Fruit fly (Drosophila melanogaster) whole organism, embryonic: ENCODE results near the gene CG13021.

Experiments used
- Atf6 ChIP-seq: fragments of 200-800 bp; sonication (Bioruptor generic); IDR thresholded peaks from 2 replicates; pipeline ENCODE4 v1.3.6; 2022; ENCODE audit warnings: missing biosample characterization, missing genetic modification characterization
- B-H2 ChIP-seq: fragments of 200-800 bp; sonication (Bioruptor generic); optimal IDR thresholded peaks from 2 replicates; lab custom pipeline; 2018; ENCODE audit warnings: missing biosample characterization, mild to moderate bottlenecking, missing genetic modification characterization
- CG10147 ChIP-seq: fragments of 200-800 bp; sonication (Bioruptor generic); optimal IDR thresholded peaks from 2 replicates; lab custom pipeline; 2019; ENCODE audit warnings: missing biosample characterization, mild to moderate bottlenecking, missing genetic modification characterization, moderate library complexity
- CG11695 ChIP-seq: fragments of 200-800 bp; sonication (Bioruptor generic); IDR thresholded peaks from 3 replicates; pipeline ENCODE4 v1.3.6; 2022; ENCODE audit warnings: missing biosample characterization, missing genetic modification characterization
- CG12155 ChIP-seq: fragments of 200-800 bp; sonication (Bioruptor generic); optimal IDR thresholded peaks from 3 replicates; lab custom pipeline; 2016; ENCODE audit warnings: missing biosample characterization, missing genetic modification characterization
- CG12236 ChIP-seq: fragments of 200-800 bp; sonication (Bioruptor generic); optimal IDR thresholded peaks from 2 replicates; lab custom pipeline; 2016; ENCODE audit warnings: missing biosample characterization, missing genetic modification characterization
- CG12299 ChIP-seq: fragments of 200-800 bp; sonication (Bioruptor generic); optimal IDR thresholded peaks from 2 replicates; lab custom pipeline; 2018; ENCODE audit warnings: missing biosample characterization, mild to moderate bottlenecking, missing genetic modification characterization
- CG14014 ChIP-seq: fragments of 200-800 bp; sonication (Bioruptor generic); IDR thresholded peaks from 2 replicates; pipeline ENCODE4 v1.3.6; 2022; ENCODE audit warnings: missing biosample characterization, missing genetic modification characterization
- CG14965 ChIP-seq: fragments of 200-800 bp; sonication (Bioruptor generic); optimal IDR thresholded peaks from 2 replicates; lab custom pipeline; 2016; ENCODE audit warnings: missing biosample characterization, missing genetic modification characterization, borderline replicate concordance
- CG18619 ChIP-seq: fragments of 200-800 bp; sonication (Bioruptor generic); optimal IDR thresholded peaks from 3 replicates; lab custom pipeline; 2017; ENCODE audit warnings: missing biosample characterization, mild to moderate bottlenecking, missing genetic modification characterization
- CG2712 ChIP-seq: fragments of 200-800 bp; optimal IDR thresholded peaks from 3 replicates; lab custom pipeline; 2019; ENCODE audit warnings: missing biosample characterization, mild to moderate bottlenecking, missing genetic modification characterization, moderate library complexity
- CG32767 ChIP-seq: fragments of 200-800 bp; sonication (Bioruptor generic); IDR thresholded peaks from 2 replicates; pipeline ENCODE4 v1.3.6; 2022; ENCODE audit warnings: missing biosample characterization, missing genetic modification characterization
- CG33213 ChIP-seq: fragments of 200-800 bp; sonication (Bioruptor generic); optimal IDR thresholded peaks from 3 replicates; lab custom pipeline; 2016; ENCODE audit warnings: missing biosample characterization, missing genetic modification characterization
- CG33557 ChIP-seq: fragments of 200-800 bp; sonication (Bioruptor generic); optimal IDR thresholded peaks from 2 replicates; lab custom pipeline; 2019; ENCODE audit warnings: missing biosample characterization, mild to moderate bottlenecking, missing genetic modification characterization, moderate library complexity
- CG4424 ChIP-seq: fragments of 200-800 bp; sonication (Bioruptor generic); optimal IDR thresholded peaks from 3 replicates; lab custom pipeline; 2016; ENCODE audit warnings: missing biosample characterization, missing genetic modification characterization
- CG7928 ChIP-seq: fragments of 200-800 bp; sonication (Bioruptor generic); optimal IDR thresholded peaks from 2 replicates; lab custom pipeline; 2017; ENCODE audit warnings: missing biosample characterization, mild to moderate bottlenecking, missing genetic modification characterization
- CG8924 ChIP-seq: fragments of 200-800 bp; optimal IDR thresholded peaks from 3 replicates; lab custom pipeline; 2019; ENCODE audit warnings: missing biosample characterization, mild to moderate bottlenecking, missing genetic modification characterization, moderate library complexity
- CG9609 ChIP-seq: fragments of 200-800 bp; sonication (Bioruptor generic); optimal IDR thresholded peaks from 3 replicates; lab custom pipeline; 2016; ENCODE audit warnings: missing biosample characterization, missing genetic modification characterization
- CoRest ChIP-seq: fragments of 200-800 bp; sonication (Bioruptor generic); optimal IDR thresholded peaks from 3 replicates; lab custom pipeline; 2018; ENCODE audit warnings: missing biosample characterization, mild to moderate bottlenecking, missing genetic modification characterization, moderate library complexity
- D ChIP-seq, 2 experiments: fragments of 200-800 bp in 1 of 2; fragments of >200 bp in 1 of 2; sonication (Bioruptor generic) in 1 of 2; optimal IDR thresholded peaks; 2 replicates in 1 of 2; 3 replicates in 1 of 2; lab custom pipeline; 2017; ENCODE audit warnings: mild to moderate bottlenecking in 1 of 2, missing biosample characterization in 1 of 2, missing genetic modification characterization in 1 of 2, missing genetic modification reagents in 1 of 2
- Dp ChIP-seq: fragments of 200-800 bp; sonication (Bioruptor generic); optimal IDR thresholded peaks from 2 replicates; lab custom pipeline; 2018; ENCODE audit warnings: missing biosample characterization, mild to moderate bottlenecking, missing genetic modification characterization, moderate library complexity
- Ets65A ChIP-seq: fragments of 200-800 bp; sonication (Bioruptor generic); peaks from one replicate; lab custom pipeline; 2016; ENCODE audit warnings: missing biosample characterization, missing genetic modification characterization
- H2.0 ChIP-seq: fragments of 200-800 bp; sonication (Bioruptor generic); IDR thresholded peaks from 2 replicates; pipeline ENCODE4 v1.3.6; 2022; ENCODE audit warnings: missing biosample characterization, missing genetic modification characterization
- HLH54F ChIP-seq: fragments of 200-800 bp; sonication (Bioruptor generic); optimal IDR thresholded peaks from 3 replicates; lab custom pipeline; 2016; ENCODE audit warnings: missing biosample characterization, missing genetic modification characterization
- HLHmδ ChIP-seq: fragments of 200-800 bp; sonication (Bioruptor generic); optimal IDR thresholded peaks from 2 replicates; lab custom pipeline; 2018; ENCODE audit warnings: missing biosample characterization, mild to moderate bottlenecking, missing genetic modification characterization, moderate library complexity
- Hr39 ChIP-seq: fragments of >200 bp; optimal IDR thresholded peaks from 2 replicates; lab custom pipeline; 2017
- Hr78 ChIP-seq, 2 experiments: fragments of 200-800 bp in 1 of 2; fragments of >200 bp in 1 of 2; sonication (Bioruptor generic) in 1 of 2; optimal IDR thresholded peaks; 2 replicates each; lab custom pipeline; 2017 to 2019; ENCODE audit warnings: missing biosample characterization in 2 of 2, missing genetic modification characterization in 2 of 2, mild to moderate bottlenecking in 1 of 2, moderate library complexity in 1 of 2
- Scr ChIP-seq: fragments of 200-800 bp; sonication (Bioruptor generic); IDR thresholded peaks from 2 replicates; pipeline ENCODE4 v1.3.6; 2022; ENCODE audit warnings: missing biosample characterization, missing genetic modification characterization; ENCODE audit not compliant: partially characterized antibody
- Sin3A ChIP-seq: fragments of >200 bp; optimal IDR thresholded peaks from 2 replicates; lab custom pipeline; 2018
- bsh ChIP-seq, 2 experiments: fragments of 200-800 bp; sonication (Bioruptor generic); optimal IDR thresholded peaks; 2 replicates each; lab custom pipeline; 2017 to 2018; ENCODE audit warnings: mild to moderate bottlenecking in 2 of 2, missing biosample characterization in 2 of 2, missing genetic modification characterization in 2 of 2, moderate library complexity in 1 of 2
- cad ChIP-seq: fragments of >200 bp; optimal IDR thresholded peaks from 2 replicates; lab custom pipeline; 2017; ENCODE audit warnings: missing biosample characterization, missing genetic modification characterization
- danr ChIP-seq: fragments of 200-800 bp; sonication (Bioruptor generic); IDR thresholded peaks from 2 replicates; pipeline ENCODE4 v1.3.6; 2022; ENCODE audit warnings: missing biosample characterization, missing genetic modification characterization
- dpn ChIP-seq, 2 experiments: fragments of 200-800 bp; sonication (Bioruptor generic); optimal IDR thresholded peaks; 3 replicates each; lab custom pipeline; 2016; ENCODE audit warnings: missing biosample characterization in 2 of 2, missing genetic modification characterization in 2 of 2
- exex ChIP-seq: fragments of 200-800 bp; sonication (Bioruptor generic); optimal IDR thresholded peaks from 4 replicates; lab custom pipeline; 2018; ENCODE audit warnings: missing biosample characterization, mild to moderate bottlenecking, missing genetic modification characterization, moderate library complexity
- fd102C ChIP-seq: fragments of 200-800 bp; sonication (Bioruptor generic); optimal IDR thresholded peaks from 2 replicates; lab custom pipeline; 2018; ENCODE audit warnings: missing biosample characterization, mild to moderate bottlenecking, missing genetic modification characterization, moderate library complexity
- gem ChIP-seq: fragments of 200-800 bp; sonication (Bioruptor generic); optimal IDR thresholded peaks from 2 replicates; lab custom pipeline; 2019; ENCODE audit warnings: missing biosample characterization, mild to moderate bottlenecking, missing genetic modification characterization, moderate library complexity
- jing ChIP-seq: fragments of 200-800 bp; sonication (Bioruptor generic); optimal IDR thresholded peaks from 2 replicates; lab custom pipeline; 2018; ENCODE audit warnings: missing biosample characterization, mild to moderate bottlenecking, missing genetic modification characterization
- lab ChIP-seq: fragments of 200-800 bp; sonication (Bioruptor generic); optimal IDR thresholded peaks from 3 replicates; lab custom pipeline; 2017; ENCODE audit warnings: missing biosample characterization, missing genetic modification characterization, mild to moderate bottlenecking, moderate library complexity, missing genetic modification reagents
- luna ChIP-seq: fragments of 200-800 bp; sonication (Bioruptor generic); optimal IDR thresholded peaks from 2 replicates; lab custom pipeline; 2016; ENCODE audit warnings: missing biosample characterization, missing genetic modification characterization
- mam ChIP-seq: fragments of 200-800 bp; sonication (Bioruptor generic); optimal IDR thresholded peaks from 3 replicates; lab custom pipeline; 2016; ENCODE audit warnings: missing biosample characterization, missing genetic modification characterization
- nmo ChIP-seq: fragments of 200-800 bp; sonication (Bioruptor generic); optimal IDR thresholded peaks from 2 replicates; lab custom pipeline; 2018; ENCODE audit warnings: missing biosample characterization, mild to moderate bottlenecking, missing genetic modification characterization, moderate library complexity
- nom ChIP-seq: fragments of 200-800 bp; sonication (Bioruptor generic); optimal IDR thresholded peaks from 2 replicates; lab custom pipeline; 2017; ENCODE audit warnings: missing biosample characterization, missing genetic modification characterization, mild to moderate bottlenecking, moderate library complexity, missing genetic modification reagents
- prd ChIP-seq, 3 experiments: fragments of >200 bp in 2 of 3; fragments of 200-800 bp in 1 of 3; sonication (Bioruptor generic) in 1 of 3; optimal IDR thresholded peaks in 2 of 3; IDR thresholded peaks in 1 of 3; 2 replicates in 2 of 3; 3 replicates in 1 of 3; pipeline versions ENCODE4 v1.3.6 to Lab custom; 2017 to 2022; ENCODE audit warnings: missing biosample characterization in 1 of 3, missing genetic modification characterization in 1 of 3
- psq ChIP-seq: fragments of 200-800 bp; sonication (Bioruptor generic); optimal IDR thresholded peaks from 2 replicates; lab custom pipeline; 2017; ENCODE audit warnings: missing biosample characterization, missing genetic modification characterization
- tin ChIP-seq: fragments of 200-800 bp; sonication (Bioruptor generic); optimal IDR thresholded peaks from 3 replicates; lab custom pipeline; 2016; ENCODE audit warnings: missing biosample characterization, missing genetic modification characterization
- trh ChIP-seq: fragments of 200-800 bp; sonication (Bioruptor generic); optimal IDR thresholded peaks from 2 replicates; lab custom pipeline; 2016; ENCODE audit warnings: missing biosample characterization, missing genetic modification characterization
- usp ChIP-seq: fragments of >200 bp; optimal IDR thresholded peaks from 2 replicates; lab custom pipeline; 2017; ENCODE audit warnings: missing biosample characterization, missing genetic modification characterization

The CG13021 gene

dm6 chrX:3485304-3485703, 28.8 kb upstream of the CG13021 start, which contains the start of the genes CG14270 and CG10803 (continued):
- no peak for TF ChIP-seq B-H2 (GFP tag; lab: Kevin White, UChicago)
- no peak for TF ChIP-seq lab (GFP tag; lab: Kevin White, UChicago)
- no peak for TF ChIP-seq gem
- no peak for TF ChIP-seq CoRest
- TF ChIP-seq CG7928 (GFP tag; lab: Kevin White, UChicago): no peak
- no peak for TF ChIP-seq Hr78 (GFP tag; optimal IDR thresholded peaks at IDR 0.05; lab: Kevin White, UChicago)
- TF ChIP-seq Atf6: no peak
- TF ChIP-seq HLHmδ (GFP tag; lab: Kevin White, UChicago): no peak
- peak; percentile 17 for TF ChIP-seq mam (GFP tag; lab: Kevin White, UChicago)
- no peak for TF ChIP-seq CG33213 (GFP tag; lab: Kevin White, UChicago)
- peak; percentile 31 for TF ChIP-seq Dp (GFP tag; lab: Kevin White, UChicago)
- no peak for TF ChIP-seq trh (GFP tag; lab: Kevin White, UChicago)
- TF ChIP-seq bsh (GFP tag; optimal IDR thresholded peaks at IDR 0.05; lab: Kevin White, UChicago): no peak
- TF ChIP-seq CG18619 (GFP tag; lab: Kevin White, UChicago): no peak
- no peak for TF ChIP-seq CG12299
- TF ChIP-seq Sin3A (lab: Kevin White, UChicago): peak; percentile 82
- TF ChIP-seq CG12236 (GFP tag; lab: Kevin White, UChicago): no peak
- TF ChIP-seq Hr39 (lab: Kevin White, UChicago): no peak
- TF ChIP-seq CG14965 (GFP tag; lab: Kevin White, UChicago): no peak
- TF ChIP-seq Scr: peak; percentile 91
- TF ChIP-seq CG33557 (GFP tag; lab: Kevin White, UChicago): no peak
- TF ChIP-seq CG4424 (GFP tag; lab: Kevin White, UChicago): no peak
- no peak for TF ChIP-seq nom (GFP tag; lab: Kevin White, UChicago)
- no peak for TF ChIP-seq luna (GFP tag; lab: Kevin White, UChicago)
- no peak for TF ChIP-seq CG32767 (GFP tag; lab: Robert Waterston, UW)
- no peak for TF ChIP-seq CG12155 (GFP tag; lab: Kevin White, UChicago)
- TF ChIP-seq exex (tag; lab: Kevin White, UChicago): no peak
- no peak for TF ChIP-seq jing
- peak; percentile 79 for TF ChIP-seq Ets65A
- TF ChIP-seq CG2712: peak; percentile 33
- no peak for TF ChIP-seq CG9609
- TF ChIP-seq CG11695 (GFP tag; lab: Robert Waterston, UW): no peak
- TF ChIP-seq CG8924 (tag; lab: Kevin White, UChicago): no peak
- TF ChIP-seq prd (optimal IDR thresholded peaks at IDR 0.05; lab: Kevin White, UChicago): no peak
- TF ChIP-seq prd (GFP tag; IDR thresholded peaks at IDR 0.05; lab: Robert Waterston, UW): peak; percentile 21; the same call in 1 of the 3 replicates
- peak; percentile 25 to 28 for TF ChIP-seq dpn (GFP tag; optimal IDR thresholded peaks at IDR 0.05; lab: Kevin White, UChicago)
- TF ChIP-seq CG14014 (GFP tag; lab: Robert Waterston, UW): no peak
- no peak for TF ChIP-seq H2.0 (GFP tag; lab: Robert Waterston, UW)
- no peak for TF ChIP-seq CG10147
- TF ChIP-seq usp (GFP tag; lab: Kevin White, UChicago): no peak
- TF ChIP-seq D (optimal IDR thresholded peaks at IDR 0.05; lab: Kevin White, UChicago): no peak
- TF ChIP-seq D (GFP tag; optimal IDR thresholded peaks at IDR 0.05; lab: Kevin White, UChicago): no peak
- TF ChIP-seq nmo (GFP tag; lab: Kevin White, UChicago): peak; percentile 51
- TF ChIP-seq psq (GFP tag; lab: Kevin White, UChicago): no peak
- no peak for TF ChIP-seq danr (GFP tag; lab: Robert Waterston, UW)
- no peak for TF ChIP-seq tin (GFP tag; lab: Kevin White, UChicago)
- no peak for TF ChIP-seq HLH54F (GFP tag; lab: Kevin White, UChicago)
- no peak for TF ChIP-seq cad (GFP tag; lab: Kevin White, UChicago)
- no peak for TF ChIP-seq fd102C
